Worm (Caenorhabditis elegans): ENCODE measurements around the gene mdt-15.

mdt-15 gene

ce11 chrIII:5835163-5835871, 1.8 kb upstream of the mdt-15 start:
- no peak for TF ChIP-seq unc-62 (GFP tag; optimal IDR thresholded peaks at IDR 0.05)

ce11 chrIII:5834663-5835062, 1.1 kb upstream of the mdt-15 start:
- no peak for TF ChIP-seq unc-62 (GFP tag; optimal IDR thresholded peaks at IDR 0.05)

DNA sequence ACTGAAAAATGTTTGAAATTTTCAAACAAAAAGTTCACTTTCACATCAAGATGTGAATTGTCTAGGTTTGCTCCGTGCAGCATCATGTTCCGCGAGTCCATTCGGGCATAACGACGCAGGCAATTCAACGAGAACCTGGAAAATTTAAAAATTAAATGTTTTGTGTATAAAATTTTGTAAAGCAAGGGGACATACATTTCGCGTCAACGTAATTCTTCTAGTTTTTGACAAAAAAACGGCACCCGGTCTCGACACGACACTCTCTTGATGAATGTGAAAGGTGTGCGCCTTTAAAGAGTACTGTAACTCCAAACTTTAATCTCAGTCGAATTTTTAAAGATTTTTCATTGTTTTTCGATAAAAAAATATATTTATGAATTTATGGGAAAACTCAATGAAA, 502 bp upstream of the mdt-15 start, which contains the start of gene R12B2.6:
Gene R12B2.6 (minus strand): TSS at position 101 of the 400 bp plus-strand sequence.
- no peak for TF ChIP-seq unc-62 (GFP tag; optimal IDR thresholded peaks at IDR 0.05)

- no peak for TF ChIP-seq unc-62 (GFP tag; optimal IDR thresholded peaks at IDR 0.05)
Measured at ce11 chrIII:5832442-5832841, 1.1 kb downstream of the mdt-15 start.

ce11 chrIII:5828065-5828464, 5.5 kb downstream of the mdt-15 start:
- no peak for TF ChIP-seq unc-62 (GFP tag; optimal IDR thresholded peaks at IDR 0.05)

DNA sequence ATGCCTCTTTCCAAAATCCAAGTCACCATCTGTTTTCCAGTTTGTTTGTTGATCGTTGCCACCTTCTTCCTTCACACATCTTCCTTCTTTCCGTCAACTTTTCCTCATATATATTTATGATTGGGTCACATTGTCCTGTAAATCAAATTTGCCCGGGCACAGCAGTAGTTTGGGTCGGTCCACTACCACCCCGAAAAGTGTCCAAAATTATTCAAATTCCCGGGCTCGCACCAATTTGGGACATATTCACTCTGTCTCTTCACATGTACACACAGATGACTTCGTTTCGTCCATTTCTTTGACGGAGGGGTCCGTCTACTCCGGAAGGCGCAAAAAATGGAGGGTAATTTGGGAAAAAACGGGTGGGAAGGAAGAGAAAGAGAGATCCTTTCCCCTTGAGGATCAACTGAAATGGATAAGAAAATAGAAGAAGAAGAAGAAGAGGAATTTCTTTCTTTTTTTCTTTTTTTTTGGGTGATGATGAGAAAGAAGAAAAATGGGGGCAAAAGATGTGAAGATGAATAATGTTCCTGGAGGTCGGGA, 6.6 kb downstream of the mdt-15 start:
- TF ChIP-seq unc-62 (GFP tag; optimal IDR thresholded peaks at IDR 0.05), result no peak

ce11 chrIII:5824450-5824972, 9.0 kb downstream of the mdt-15 start:
- TF ChIP-seq unc-62 (GFP tag; optimal IDR thresholded peaks at IDR 0.05), result no peak

DNA sequence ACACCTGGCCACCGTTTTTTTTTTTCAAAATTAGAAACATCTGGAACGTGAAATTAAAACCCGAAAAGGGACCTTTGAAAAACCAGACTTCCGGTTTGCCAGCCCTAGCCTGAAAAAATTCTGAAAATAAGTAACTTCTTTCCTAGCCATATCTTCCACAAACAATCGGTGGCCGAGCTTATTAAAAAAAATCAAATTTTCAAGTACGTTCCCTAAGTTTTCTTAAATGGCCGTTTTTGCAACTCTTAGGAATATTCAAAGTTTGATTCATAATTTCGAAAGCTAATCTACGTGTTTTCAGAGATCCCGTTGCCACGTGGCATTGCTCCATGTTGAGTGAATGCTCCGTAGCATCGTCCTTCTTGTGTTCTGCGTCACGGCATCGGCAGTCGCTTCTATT, 9.9 kb downstream of the mdt-15 start, which contains the start of gene R12B2.8:
Gene R12B2.8 (plus strand): TSS at position 301 of the 400 bp plus-strand sequence.
- TF ChIP-seq unc-62 (GFP tag; optimal IDR thresholded peaks at IDR 0.05), result no peak

ce11 chrIII:5822816-5823215, 10.7 kb downstream of the mdt-15 start:
- TF ChIP-seq unc-62 (GFP tag; optimal IDR thresholded peaks at IDR 0.05), result no peak

DNA sequence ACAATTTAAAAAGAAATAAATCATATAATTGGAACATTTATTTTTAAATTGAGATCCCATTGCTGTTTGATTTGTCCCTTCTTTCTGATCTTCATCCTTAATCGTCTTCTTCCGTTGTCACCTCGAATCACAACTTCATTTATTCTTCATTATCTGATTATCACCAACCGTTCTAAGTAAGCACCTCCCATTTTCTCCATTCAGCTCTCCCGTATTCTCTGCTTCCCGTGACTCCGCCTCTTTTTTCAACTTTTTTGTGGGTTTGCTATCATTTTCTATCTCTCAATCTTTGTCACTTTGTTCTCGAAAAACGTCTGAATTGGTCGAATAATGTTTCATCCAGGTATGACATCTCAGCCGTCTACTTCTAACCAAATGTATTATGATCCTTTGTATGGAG, 17.6 kb downstream of the mdt-15 start, which contains the start of gene sma-4:
Gene sma-4 (plus strand): TSS at position 301 of the 400 bp plus-strand sequence.
- TF ChIP-seq unc-62 (GFP tag; optimal IDR thresholded peaks at IDR 0.05), result no peak

DNA sequence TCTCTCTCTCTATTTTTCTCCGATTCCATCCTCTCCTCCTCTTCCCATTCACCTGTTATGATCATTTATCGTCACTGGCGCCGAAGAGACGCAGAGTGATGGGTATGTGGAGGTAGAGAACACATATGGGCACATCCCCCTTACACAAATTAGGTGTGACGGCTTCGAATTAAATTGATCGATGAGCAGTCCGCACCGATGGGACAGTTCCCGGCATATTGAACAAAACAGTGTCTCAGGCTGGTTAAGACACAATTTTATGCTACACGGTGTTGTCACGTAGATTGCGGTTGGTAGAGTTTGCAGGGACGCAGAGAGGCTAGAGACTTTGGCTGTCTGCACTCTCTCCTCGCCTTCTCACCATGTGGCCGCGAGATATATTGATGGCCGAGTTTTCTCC, 18.8 kb downstream of the mdt-15 start, which contains the start of gene R12B2.7:
Gene R12B2.7 (plus strand): TSS at position 247 of the 400 bp plus-strand sequence.
- TF ChIP-seq unc-62 (GFP tag; optimal IDR thresholded peaks at IDR 0.05), result no peak

DNA sequence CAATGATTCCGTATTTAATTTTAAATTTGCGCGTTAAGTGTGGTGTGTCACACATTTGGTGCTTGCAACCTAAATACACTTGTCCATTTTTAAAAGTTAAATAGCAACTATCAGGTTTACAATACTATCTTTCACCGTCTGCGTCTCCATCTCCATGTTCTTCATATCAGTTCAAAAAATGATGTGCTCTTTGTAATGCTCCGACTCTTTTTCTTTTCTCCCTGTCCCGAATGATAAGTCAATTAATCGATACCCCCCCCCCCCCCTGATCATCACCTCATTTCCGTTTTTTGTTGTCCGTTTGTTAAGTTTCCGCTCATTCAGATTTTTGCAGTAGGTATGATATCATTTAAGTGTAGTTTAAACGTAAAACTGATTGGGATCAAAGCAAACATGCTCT, 19.5 kb downstream of the mdt-15 start:
- TF ChIP-seq unc-62 (GFP tag; optimal IDR thresholded peaks at IDR 0.05), result no peak

ce11 chrIII:5813501-5813900, 20.1 kb downstream of the mdt-15 start:
- TF ChIP-seq unc-62 (GFP tag; optimal IDR thresholded peaks at IDR 0.05), result no peak

DNA sequence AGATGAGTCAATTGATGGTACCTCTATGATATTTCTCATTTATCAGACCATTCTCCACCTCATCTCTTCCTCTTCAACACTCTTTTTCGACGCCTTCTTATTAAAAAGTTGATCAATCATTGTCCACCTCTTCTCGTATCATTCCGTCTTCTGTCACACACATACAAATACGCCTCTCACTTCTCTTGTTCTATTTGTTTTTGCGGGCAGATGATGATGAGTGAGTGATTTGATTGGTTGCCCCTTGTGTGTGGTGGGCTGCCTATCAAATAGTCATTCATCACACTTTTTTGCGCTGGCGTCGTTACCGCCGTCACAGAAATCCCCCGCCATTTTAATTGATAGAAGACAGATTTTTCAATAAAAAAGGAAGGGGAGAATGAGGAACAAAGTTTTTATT, 20.9 kb downstream of the mdt-15 start:
- TF ChIP-seq unc-62 (GFP tag; optimal IDR thresholded peaks at IDR 0.05), result no peak

ce11 chrIII:5811957-5812356, 21.6 kb downstream of the mdt-15 start:
- no peak for TF ChIP-seq unc-62 (GFP tag; optimal IDR thresholded peaks at IDR 0.05)

- no peak for TF ChIP-seq unc-62 (GFP tag; optimal IDR thresholded peaks at IDR 0.05)
Measured at ce11 chrIII:5810012-5810411, 23.5 kb downstream of the mdt-15 start.

- no peak for TF ChIP-seq unc-62 (GFP tag; optimal IDR thresholded peaks at IDR 0.05)
Measured at ce11 chrIII:5806720-5807119, 26.8 kb downstream of the mdt-15 start, which contains the start of gene R12B2.2. R12B2.2 (plus strand) TSS chrIII:5807020.
